Fruit fly (Drosophila melanogaster): ENCODE measurements around the gene Mkp3.

DNA sequence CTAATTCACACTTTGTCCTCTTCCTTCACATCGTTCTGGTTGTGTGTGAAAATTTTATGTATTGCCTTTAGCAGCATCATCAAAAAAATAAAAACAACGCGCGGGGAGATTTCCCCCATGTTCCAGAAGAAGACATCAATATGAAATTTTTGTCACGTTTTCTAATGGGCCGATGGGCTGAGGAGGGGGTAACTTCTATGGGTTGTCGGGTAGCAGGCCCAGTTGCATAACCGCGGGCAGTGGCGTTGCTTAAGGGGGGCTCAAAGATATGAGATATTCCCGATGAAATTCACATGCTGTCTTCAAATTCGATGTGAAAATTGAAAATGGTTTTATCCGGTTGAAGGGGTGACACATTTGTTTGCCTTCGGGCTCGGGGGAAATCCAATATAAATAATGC, 67.8 kb downstream of the Mkp3 start:
- TF ChIP-seq Sin3A (optimal IDR thresholded peaks at IDR 0.05) (no peak), h (optimal IDR thresholded peaks at IDR 0.05) (no peak)

All from Kc167 (cell line).